Worm (Caenorhabditis elegans) whole organism, L4 larva: ENCODE results near the gene C04E6.8.

Experiments used
- F10B5.3 ChIP-seq: sonication (generic microtip); optimal IDR thresholded peaks from 2 replicates; lab custom pipeline; 2016; ENCODE audit warnings: mild to moderate bottlenecking, missing genetic modification characterization, missing compliant biosample characterization
- R02D3.7 ChIP-seq: fragments of 150-350 bp; sonication (generic microtip); optimal IDR thresholded peaks from 3 replicates; lab custom pipeline; 2014; ENCODE audit warnings: missing biosample characterization, missing genetic modification characterization
- Y105C5A.15 ChIP-seq: fragments of 200-800 bp; sonication (Bioruptor generic); IDR thresholded peaks from 2 replicates; pipeline ENCODE4 v1.3.6; 2022; ENCODE audit warnings: missing genetic modification characterization, missing compliant biosample characterization
- arid-1 ChIP-seq: fragments of 200-800 bp; sonication (Bioruptor generic); conservative IDR thresholded peaks from 2 replicates; pipeline ENCODE4 v1.3.6; 2022; ENCODE audit warnings: missing genetic modification reagents, missing genetic modification characterization, missing compliant biosample characterization
- ceh-20 ChIP-seq: fragments of 200-800 bp; sonication (Bioruptor generic); IDR thresholded peaks from 2 replicates; pipeline ENCODE4 v1.3.6; 2022; ENCODE audit warnings: missing genetic modification reagents, missing genetic modification characterization, missing compliant biosample characterization
- ceh-28 ChIP-seq: fragments of 150-350 bp; optimal IDR thresholded peaks from 2 replicates; lab custom pipeline; 2014; ENCODE audit warnings: missing biosample characterization, missing genetic modification reagents, missing genetic modification characterization
- ceh-32 ChIP-seq: sonication (generic microtip); optimal IDR thresholded peaks from 2 replicates; lab custom pipeline; 2016; ENCODE audit warnings: mild to moderate bottlenecking, missing genetic modification characterization, missing compliant biosample characterization; ENCODE audit not compliant: poor library complexity
- cey-2 ChIP-seq: sonication (generic microtip); optimal IDR thresholded peaks from 3 replicates; lab custom pipeline; 2017; ENCODE audit warnings: missing genetic modification characterization, mild to moderate bottlenecking, missing compliant biosample characterization, antibody characterized with exemption, borderline replicate concordance; ENCODE audit not compliant: insufficient read depth
- ctbp-1 ChIP-seq: fragments of 200-800 bp; sonication (Bioruptor generic); IDR thresholded peaks from 2 replicates; pipeline ENCODE4 v1.3.6; 2022; ENCODE audit warnings: missing genetic modification reagents, missing genetic modification characterization, missing compliant biosample characterization
- daf-8 ChIP-seq: fragments of 200-800 bp; sonication (Bioruptor generic); IDR thresholded peaks from 2 replicates; pipeline ENCODE4 v1.3.6; 2022; ENCODE audit warnings: missing genetic modification characterization, missing compliant biosample characterization
- dmd-9 ChIP-seq: fragments of 200-800 bp; sonication (Bioruptor generic); IDR thresholded peaks from 2 replicates; pipeline ENCODE4 v1.3.6; 2022; ENCODE audit warnings: missing genetic modification reagents, missing genetic modification characterization, missing compliant biosample characterization
- egl-27 ChIP-seq: sonication (generic microtip); optimal IDR thresholded peaks from 3 replicates; lab custom pipeline; 2017; ENCODE audit warnings: missing biosample characterization, missing genetic modification reagents, missing genetic modification characterization
- fkh-10 ChIP-seq: fragments of 150-350 bp; optimal IDR thresholded peaks from 2 replicates; lab custom pipeline; 2014; ENCODE audit warnings: missing biosample characterization, missing genetic modification reagents, missing genetic modification characterization
- gei-8 ChIP-seq: fragments of 200-800 bp; sonication (Bioruptor generic); optimal IDR thresholded peaks from 2 replicates; lab custom pipeline; 2018; ENCODE audit warnings: mild to moderate bottlenecking, missing genetic modification characterization, missing compliant biosample characterization
- lin-1 ChIP-seq: fragments of 200-800 bp; sonication (Bioruptor generic); IDR thresholded peaks from 2 replicates; pipeline ENCODE4 v1.3.6; 2022; ENCODE audit warnings: missing genetic modification reagents, missing genetic modification characterization, missing compliant biosample characterization
- lin-29 ChIP-seq: fragments of 200-800 bp; sonication (Bioruptor generic); IDR thresholded peaks from 2 replicates; pipeline ENCODE4 v1.3.6; 2022; ENCODE audit warnings: missing genetic modification reagents, missing genetic modification characterization, missing compliant biosample characterization
- lir-3 ChIP-seq: sonication (generic microtip); optimal IDR thresholded peaks from 2 replicates; lab custom pipeline; 2016; ENCODE audit warnings: mild to moderate bottlenecking, missing genetic modification characterization, missing compliant biosample characterization
- madf-5 ChIP-seq, 2 experiments: fragments of 200-800 bp; sonication (Bioruptor generic); IDR thresholded peaks; 2 replicates each; pipeline ENCODE4 v1.3.6; 2022; ENCODE audit warnings: missing compliant biosample characterization in 2 of 2, missing genetic modification characterization in 2 of 2
- mdt-29 ChIP-seq: fragments of 200-800 bp; sonication (Bioruptor generic); IDR thresholded peaks from 2 replicates; pipeline ENCODE4 v1.3.6; 2022; ENCODE audit warnings: missing genetic modification reagents, missing genetic modification characterization, missing compliant biosample characterization
- mep-1 ChIP-seq: fragments of 150-350 bp; sonication (generic microtip); optimal IDR thresholded peaks from 3 replicates; lab custom pipeline; 2014; ENCODE audit warnings: missing biosample characterization, missing genetic modification characterization
- nhr-111 ChIP-seq: fragments of 200-800 bp; sonication (Bioruptor generic); optimal IDR thresholded peaks from 2 replicates; lab custom pipeline; 2018; ENCODE audit warnings: mild to moderate bottlenecking, missing genetic modification characterization, missing compliant biosample characterization
- nhr-237 ChIP-seq: sonication (generic microtip); optimal IDR thresholded peaks from 2 replicates; lab custom pipeline; 2017; ENCODE audit warnings: missing biosample characterization, missing genetic modification characterization
- nhr-41 ChIP-seq: fragments of 200-800 bp; sonication (Bioruptor generic); IDR thresholded peaks from 2 replicates; pipeline ENCODE4 v1.3.6; 2022; ENCODE audit warnings: missing genetic modification reagents, missing genetic modification characterization, missing compliant biosample characterization
- nhr-42 ChIP-seq: fragments of 200-800 bp; sonication (Bioruptor generic); IDR thresholded peaks from 2 replicates; pipeline ENCODE4 v1.3.6; 2022; ENCODE audit warnings: missing genetic modification characterization, missing compliant biosample characterization
- nhr-6 ChIP-seq: fragments of 150-350 bp; optimal IDR thresholded peaks from 2 replicates; lab custom pipeline; 2014; ENCODE audit warnings: missing biosample characterization, missing genetic modification characterization
- nhr-76 ChIP-seq: fragments of 150-350 bp; optimal IDR thresholded peaks from 2 replicates; lab custom pipeline; 2014; ENCODE audit warnings: missing biosample characterization, missing genetic modification characterization
- pha-4 ChIP-seq, 2 experiments: fragments of 150-350 bp in 1 of 2; fragments of 200-800 bp in 1 of 2; sonication (Bioruptor generic) in 1 of 2; IDR thresholded peaks in 1 of 2; optimal IDR thresholded peaks in 1 of 2; 2 replicates each; pipeline versions ENCODE4 v1.3.6 to Lab custom; 2014 to 2022; ENCODE audit warnings: missing genetic modification characterization in 2 of 2, missing genetic modification reagents in 2 of 2, missing biosample characterization in 1 of 2, missing compliant biosample characterization in 1 of 2
- php-3 ChIP-seq: fragments of 200-800 bp; sonication (Bioruptor generic); IDR thresholded peaks from 2 replicates; pipeline ENCODE4 v1.3.6; 2022; ENCODE audit warnings: missing genetic modification reagents, missing genetic modification characterization, missing compliant biosample characterization
- pqm-1 ChIP-seq: sonication (generic microtip); optimal IDR thresholded peaks from 2 replicates; lab custom pipeline; 2017; ENCODE audit warnings: missing biosample characterization, missing genetic modification characterization
- rbr-2 ChIP-seq: sonication (generic microtip); optimal IDR thresholded peaks from 2 replicates; lab custom pipeline; 2016; ENCODE audit warnings: missing genotype, missing genetic modification characterization, missing compliant biosample characterization
- skn-1 ChIP-seq: fragments of 150-350 bp; optimal IDR thresholded peaks from 2 replicates; lab custom pipeline; 2014; ENCODE audit warnings: missing biosample characterization, missing genetic modification characterization
- spr-1 ChIP-seq: sonication (generic microtip); optimal IDR thresholded peaks from 2 replicates; lab custom pipeline; 2016; ENCODE audit warnings: mild to moderate bottlenecking, missing genetic modification characterization, missing compliant biosample characterization
- tag-97 ChIP-seq: fragments of 200-800 bp; sonication (Bioruptor generic); IDR thresholded peaks from 2 replicates; pipeline ENCODE4 v1.3.6; 2022; ENCODE audit warnings: missing genetic modification characterization, missing compliant biosample characterization
- unc-130 ChIP-seq: sonication (generic microtip); optimal IDR thresholded peaks from 2 replicates; lab custom pipeline; 2016; ENCODE audit warnings: missing genetic modification reagents, missing genetic modification characterization, missing compliant biosample characterization
- unc-39 ChIP-seq: sonication (generic microtip); optimal IDR thresholded peaks from 2 replicates; lab custom pipeline; 2017; ENCODE audit warnings: missing biosample characterization, missing genetic modification characterization
- unc-62 ChIP-seq, 3 experiments: fragments of 150-350 bp in 1 of 3; sonication (generic microtip); optimal IDR thresholded peaks in 2 of 3; peaks in 1 of 3; 1 replicate in 1 of 3; 2 replicates in 2 of 3; lab custom pipeline; 2014 to 2017; ENCODE audit warnings: missing biosample characterization in 3 of 3, missing genetic modification characterization in 3 of 3, missing genetic modification reagents in 3 of 3, missing genotype in 1 of 3
- zag-1 ChIP-seq: fragments of 150-350 bp; optimal IDR thresholded peaks from 2 replicates; lab custom pipeline; 2014; ENCODE audit warnings: missing biosample characterization, missing genetic modification characterization
- zip-2 ChIP-seq: fragments of 150-350 bp; optimal IDR thresholded peaks from 2 replicates; lab custom pipeline; 2014; ENCODE audit warnings: missing biosample characterization, missing genetic modification characterization
- ztf-11 ChIP-seq: fragments of 150-350 bp; optimal IDR thresholded peaks from 2 replicates; lab custom pipeline; 2014; ENCODE audit warnings: missing biosample characterization, missing genetic modification characterization

The C04E6.8 gene

DNA sequence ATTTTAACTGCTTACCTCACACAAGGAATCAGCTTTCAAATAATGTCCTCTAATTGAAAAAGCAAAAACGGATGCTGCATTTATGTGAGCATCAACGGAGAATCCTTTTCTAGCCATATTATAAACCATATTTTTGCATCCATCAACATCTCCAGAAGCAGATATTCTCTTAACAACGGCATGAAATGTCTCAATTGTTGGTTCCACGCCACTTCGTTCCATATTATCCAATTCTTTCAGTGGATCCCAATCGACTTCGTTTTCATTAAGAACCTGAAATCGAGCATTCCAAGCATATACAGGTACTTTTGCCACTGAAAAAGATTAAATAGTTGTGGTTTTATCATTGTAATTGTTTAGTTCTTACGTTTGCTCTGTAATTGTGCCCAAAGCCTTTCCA lies 33.2 kb upstream of the C04E6.8 start:
- TF ChIP-seq unc-62 (GFP tag; optimal IDR thresholded peaks at IDR 0.05 in 1 of 2; lab: Kevin White, UChicago) = peak in 1 of 2 experiments; percentile 90
- no peak for TF ChIP-seq unc-62 (tag; optimal IDR thresholded peaks at IDR 0.05; lab: Kevin White, UChicago)
- TF ChIP-seq nhr-42 (GFP tag; lab: Robert Waterston, UW) = no peak
- TF ChIP-seq, all 104 proteins: peak for 1

DNA sequence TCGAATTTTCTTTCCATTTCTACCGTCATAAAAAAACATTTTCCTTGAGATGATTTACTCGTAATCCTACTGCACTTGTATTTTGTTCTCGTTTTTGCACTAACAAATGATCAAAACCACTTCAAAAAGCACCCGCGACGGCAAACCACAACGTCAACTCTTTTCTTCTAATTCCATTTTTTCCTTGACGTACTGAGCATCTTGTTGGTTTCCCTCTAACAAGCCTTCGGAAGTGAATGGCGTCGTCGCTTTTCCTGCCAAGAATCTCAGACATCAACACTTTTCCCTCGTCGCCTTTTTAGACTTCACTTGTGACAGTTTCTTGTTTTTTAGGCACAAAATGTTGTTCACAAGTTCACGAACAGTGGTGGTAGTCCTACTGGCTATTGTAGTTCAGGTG lies 28.8 kb upstream of the C04E6.8 start, which contains the start of gene C04E6.13:
C04E6.13 (plus strand) TSS at position 301 of the 400 bp plus-strand sequence.
- TF ChIP-seq nhr-237 (tag; lab: Kevin White, UChicago) (no peak), unc-62 (GFP tag; optimal IDR thresholded peaks at IDR 0.05 in 1 of 2; lab: Kevin White, UChicago) (peak in 1 of 2 experiments; percentile 15), unc-62 (tag; optimal IDR thresholded peaks at IDR 0.05; lab: Kevin White, UChicago) (no peak)

DNA sequence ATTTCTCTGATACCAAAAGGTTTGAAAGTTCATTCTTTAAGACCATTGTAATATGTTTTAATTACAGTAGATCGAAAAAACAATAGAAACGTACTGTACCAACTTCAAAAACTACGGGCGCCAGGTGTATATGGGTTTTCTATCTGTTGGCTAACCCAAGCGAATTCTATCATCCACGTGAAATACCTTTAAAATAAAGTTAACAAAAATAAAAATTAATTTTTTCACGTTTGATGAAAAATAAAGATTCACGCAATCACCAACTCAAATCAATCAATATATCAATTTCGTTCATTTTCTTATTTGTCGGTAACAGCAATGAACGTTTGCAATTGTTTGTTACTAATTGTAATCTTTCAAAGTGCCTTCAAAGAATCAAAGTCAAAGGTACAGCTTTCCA lies 23.5 kb upstream of the C04E6.8 start, which contains the start of gene C04E6.4:
C04E6.4 (plus strand) TSS at position 301 of the 400 bp plus-strand sequence.
- TF ChIP-seq Y105C5A.15 (GFP tag; lab: Robert Waterston, UW) = no peak
- no peak for TF ChIP-seq ztf-11 (tag; lab: Kevin White, UChicago)
- no peak for TF ChIP-seq ceh-20 (GFP tag; lab: Robert Waterston, UW)
- no peak for TF ChIP-seq lin-1 (GFP tag; lab: Robert Waterston, UW)
- no peak for TF ChIP-seq R02D3.7 (tag; lab: Kevin White, UChicago)
- no peak for TF ChIP-seq zip-2 (tag; lab: Kevin White, UChicago)
- TF ChIP-seq zag-1 (tag; lab: Kevin White, UChicago) = no peak
- TF ChIP-seq cey-2 (tag; lab: Kevin White, UChicago) = no peak
- TF ChIP-seq unc-130 (GFP tag; lab: Kevin White, UChicago) = no peak
- no peak for TF ChIP-seq tag-97 (GFP tag; lab: Robert Waterston, UW)

DNA sequence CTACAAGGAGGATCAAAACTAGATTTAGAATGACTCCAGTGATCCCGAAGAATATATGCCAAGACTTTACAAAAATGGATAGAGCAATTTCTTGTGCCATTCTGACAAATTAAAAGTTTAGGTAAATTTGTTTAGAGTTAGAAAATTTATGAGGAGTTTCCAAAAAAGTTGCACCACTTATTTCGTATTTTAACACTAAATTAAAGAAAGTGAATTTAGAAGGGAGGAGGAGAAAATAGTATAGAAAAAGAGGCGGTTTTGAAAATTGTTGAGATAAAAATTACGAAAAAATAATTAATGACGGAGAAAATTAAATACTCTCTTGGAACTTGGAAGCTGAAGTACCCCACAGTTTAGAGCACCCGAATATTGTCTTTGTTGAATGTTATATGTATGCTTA lies 22.6 kb upstream of the C04E6.8 start, which contains the start of gene srd-15:
srd-15 (minus strand) TSS at position 101 of the 400 bp plus-strand sequence.
- no peak for TF ChIP-seq lir-3

DNA sequence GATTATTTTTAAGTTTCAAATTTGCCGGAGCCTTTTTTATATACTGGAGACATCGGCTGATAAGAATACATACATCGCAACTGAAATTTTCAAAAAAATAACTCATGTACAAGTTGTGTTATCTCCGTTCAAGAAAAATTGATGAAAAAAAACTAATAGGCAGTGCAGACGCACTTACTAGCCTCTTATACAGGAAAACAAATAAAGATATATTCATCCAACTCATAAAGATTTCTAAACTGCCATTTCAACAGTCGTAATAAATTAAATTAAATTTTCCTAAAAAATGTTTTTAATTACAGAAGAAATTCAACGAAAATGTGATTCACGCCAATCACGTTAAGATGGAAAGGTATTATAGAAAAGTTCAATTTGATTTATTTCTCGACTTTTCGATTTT lies 18.2 kb upstream of the C04E6.8 start, which contains the start of gene C04E6.5:
C04E6.5 (plus strand) TSS at position 301 of the 400 bp plus-strand sequence.
- no peak for TF ChIP-seq zag-1 (tag; lab: Kevin White, UChicago)
- TF ChIP-seq nhr-6 (tag; lab: Kevin White, UChicago) = no peak
- no peak for TF ChIP-seq mdt-29 (GFP tag; lab: Robert Waterston, UW)
- TF ChIP-seq nhr-41 (GFP tag; lab: Robert Waterston, UW) = no peak
- no peak for TF ChIP-seq egl-27 (tag; lab: Kevin White, UChicago)
- TF ChIP-seq skn-1 (tag; lab: Kevin White, UChicago) = no peak
- TF ChIP-seq nhr-76 = no peak
- no peak for TF ChIP-seq mep-1
- no peak for TF ChIP-seq Y105C5A.15 (GFP tag; lab: Robert Waterston, UW)
- no peak for TF ChIP-seq nhr-42 (GFP tag; lab: Robert Waterston, UW)
- TF ChIP-seq fkh-10 (GFP tag; lab: Kevin White, UChicago) = no peak
- TF ChIP-seq spr-1 (tag; lab: Kevin White, UChicago) = no peak
- TF ChIP-seq madf-5 (GFP tag; IDR thresholded peaks at IDR 0.05; lab: Robert Waterston, UW) = no peak
- TF ChIP-seq ctbp-1 (GFP tag; lab: Robert Waterston, UW) = no peak

DNA sequence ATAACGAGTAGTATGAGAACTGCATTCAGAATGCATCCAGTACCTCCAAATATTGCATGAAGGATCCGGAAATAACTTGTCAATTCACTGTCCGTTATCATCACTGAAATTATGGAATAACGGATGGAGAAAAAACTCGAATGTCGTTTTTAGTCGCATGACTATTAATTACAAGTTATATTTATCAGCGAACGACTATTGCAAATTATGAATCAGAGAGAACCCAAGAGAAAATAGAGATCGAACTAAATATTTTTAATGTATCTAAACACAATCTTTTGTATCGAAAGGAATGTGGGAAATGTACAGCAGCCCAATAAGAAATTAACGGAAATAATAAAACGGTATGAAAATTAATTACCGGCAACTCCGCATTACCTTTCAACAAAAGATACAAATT lies 16.3 kb upstream of the C04E6.8 start, which contains the start of gene srd-16:
srd-16 (minus strand) TSS at position 101 of the 400 bp plus-strand sequence.
- TF ChIP-seq unc-39 (tag; lab: Kevin White, UChicago) (no peak), arid-1 (GFP tag; lab: Robert Waterston, UW) (no peak), lir-3 (no peak), nhr-111 (GFP tag; lab: Kevin White, UChicago) (no peak), gei-8 (no peak), nhr-6 (tag; lab: Kevin White, UChicago) (no peak), pha-4 (GFP tag; IDR thresholded peaks at IDR 0.05; lab: Robert Waterston, UW) (no peak), pha-4 (tag; optimal IDR thresholded peaks at IDR 0.05; lab: Kevin White, UChicago) (no peak), lin-29 (GFP tag; lab: Robert Waterston, UW) (no peak), php-3 (GFP tag; lab: Robert Waterston, UW) (no peak), daf-8 (GFP tag; lab: Robert Waterston, UW) (no peak), dmd-9 (GFP tag; lab: Robert Waterston, UW) (no peak), R02D3.7 (tag; lab: Kevin White, UChicago) (no peak), pqm-1 (tag; lab: Kevin White, UChicago) (no peak), rbr-2 (tag; lab: Kevin White, UChicago) (no peak), spr-1 (tag; lab: Kevin White, UChicago) (no peak), ceh-28 (tag; lab: Kevin White, UChicago) (no peak), ceh-32 (no peak), F10B5.3 (tag; lab: Kevin White, UChicago) (no peak)
